Fruit fly (Drosophila melanogaster): Measurements from ENCODE around the gene CG9967.
A peak's percentile ranks its signal among the peaks of the same experiment; 100 is the strongest.

CG9967 gene

dm6 chr2L:2398459-2398858 lies 41.3 kb upstream of the CG9967 start (continued):
- no peak for TF ChIP-seq Tbp (GFP tag; optimal IDR thresholded peaks at IDR 0.05)
- no peak for TF ChIP-seq Max (GFP tag; optimal IDR thresholded peaks at IDR 0.05)
- no peak for TF ChIP-seq CG31365 (tag; optimal IDR thresholded peaks at IDR 0.05)
- no peak for TF ChIP-seq scrt (GFP tag; optimal IDR thresholded peaks at IDR 0.05)
- no peak for TF ChIP-seq HmgD (GFP tag; optimal IDR thresholded peaks at IDR 0.05)
- no peak for TF ChIP-seq CG12071 (GFP tag; optimal IDR thresholded peaks at IDR 0.05)
- no peak for TF ChIP-seq CG4424 (GFP tag; optimal IDR thresholded peaks at IDR 0.05)
- TF ChIP-seq slbo (GFP tag; IDR thresholded peaks at IDR 0.05) = 0 out of 2 replicates have a peak, but pooled peaks have one; percentile 19
- TF ChIP-seq CG2678 (tag; optimal IDR thresholded peaks at IDR 0.05) = peak; percentile 36
- TF ChIP-seq Pdp1 (GFP tag; optimal IDR thresholded peaks at IDR 0.05) = no peak
- TF ChIP-seq chn (GFP tag; optimal IDR thresholded peaks at IDR 0.05) = no peak
- TF ChIP-seq crol (GFP tag; IDR thresholded peaks at IDR 0.05) = no peak
- TF ChIP-seq Sin3A (optimal IDR thresholded peaks at IDR 0.05) = no peak
- TF ChIP-seq Gsc (GFP tag; IDR thresholded peaks at IDR 0.05) = no peak
- no peak for TF ChIP-seq Six4 (GFP tag; optimal IDR thresholded peaks at IDR 0.05)
- TF ChIP-seq sim (GFP tag; IDR thresholded peaks at IDR 0.05) = no peak
- no peak for TF ChIP-seq Mrtf (GFP tag; IDR thresholded peaks at IDR 0.05)
- no peak for TF ChIP-seq twi (tag; optimal IDR thresholded peaks at IDR 0.05)
- TF ChIP-seq CG5245 (GFP tag; optimal IDR thresholded peaks at IDR 0.05) = no peak
- TF ChIP-seq CG2120 (GFP tag; optimal IDR thresholded peaks at IDR 0.05) = no peak
- peak; percentile 35; the same call in 1 of the 2 replicates for TF ChIP-seq stc (GFP tag; IDR thresholded peaks at IDR 0.05)
- no peak for TF ChIP-seq CG2199 (GFP tag; IDR thresholded peaks at IDR 0.05)
- no peak for TF ChIP-seq CG4360 (GFP tag; IDR thresholded peaks at IDR 0.05)
- TF ChIP-seq CG32772 (GFP tag; IDR thresholded peaks at IDR 0.05) = 0 out of 2 replicates have a peak, but pooled peaks have one; percentile 33
- TF ChIP-seq luna (GFP tag; optimal IDR thresholded peaks at IDR 0.05) = no peak
- no peak for TF ChIP-seq CG10267 (tag; optimal IDR thresholded peaks at IDR 0.05)

dm6 chr2L:2397080-2397479 lies 39.9 kb upstream of the CG9967 start:
- TF ChIP-seq CG18476 (GFP tag; optimal IDR thresholded peaks at IDR 0.05) = no peak
- no peak for TF ChIP-seq CG1233 (GFP tag; optimal IDR thresholded peaks at IDR 0.05)
- TF ChIP-seq CG42726 (GFP tag; IDR thresholded peaks at IDR 0.05; ENCODE audit: partially characterized antibody) = no peak
- TF ChIP-seq bsh (GFP tag; optimal IDR thresholded peaks at IDR 0.05) = peak in 1 of 2 experiments; percentile 33
- peak; percentile 53 for TF ChIP-seq sens (GFP tag)
- no peak for TF ChIP-seq CG14710 (tag; optimal IDR thresholded peaks at IDR 0.05)
- TF ChIP-seq sens-2 (GFP tag; IDR thresholded peaks at IDR 0.05) = no peak
- TF ChIP-seq Ets65A (GFP tag) = peak; percentile 66
- TF ChIP-seq CG11504 (tag; optimal IDR thresholded peaks at IDR 0.05) = peak; percentile 36
- TF ChIP-seq Taf1 (GFP tag; IDR thresholded peaks at IDR 0.05) = no peak
- TF ChIP-seq Hr3 (GFP tag; optimal IDR thresholded peaks at IDR 0.05) = no peak
- TF ChIP-seq Blimp-1 (GFP tag; optimal IDR thresholded peaks at IDR 0.05) = peak; percentile 1
- 0 out of 3 replicates have a peak, but pooled peaks have one; percentile 16 for TF ChIP-seq CG14050 (GFP tag; IDR thresholded peaks at IDR 0.05)
- TF ChIP-seq dpn (GFP tag; optimal IDR thresholded peaks at IDR 0.05) = peak in 1 of 2 experiments; percentile 7
- no peak for TF ChIP-seq pnt (GFP tag; optimal IDR thresholded peaks at IDR 0.05)
- TF ChIP-seq lab (GFP tag; optimal IDR thresholded peaks at IDR 0.05) = no peak
- TF ChIP-seq CG10979 (tag; optimal IDR thresholded peaks at IDR 0.05) = peak; percentile 42
- peak; percentile 3 for TF ChIP-seq Sox102F (GFP tag; optimal IDR thresholded peaks at IDR 0.05)
- TF ChIP-seq Hey (tag; optimal IDR thresholded peaks at IDR 0.05) = peak; percentile 49
- TF ChIP-seq repo (GFP tag; optimal IDR thresholded peaks at IDR 0.05) = no peak
- TF ChIP-seq CG7928 (GFP tag; optimal IDR thresholded peaks at IDR 0.05) = no peak
- TF ChIP-seq Xbp1 (GFP tag; optimal IDR thresholded peaks at IDR 0.05) = peak; percentile 9
- peak; percentile 29; the same call in 1 of the 2 replicates for TF ChIP-seq ranshi (GFP tag; IDR thresholded peaks at IDR 0.05)
- no peak for TF ChIP-seq CG17361 (GFP tag; IDR thresholded peaks at IDR 0.05)
- no peak for TF ChIP-seq CG12769 (tag; optimal IDR thresholded peaks at IDR 0.05)
- TF ChIP-seq onecut (GFP tag; IDR thresholded peaks at IDR 0.05) = peak; percentile 21; the same call in 1 of the 2 replicates
- no peak for TF ChIP-seq Vsx1 (GFP tag; optimal IDR thresholded peaks at IDR 0.05)
